Fruit fly (Drosophila melanogaster): Measurements from ENCODE around the gene CG13833.

CG13833 gene

dm6 chr3R:23048089-23048689 lies 12.8 kb upstream of the CG13833 start, which contains the start of gene CG17121:
Gene CG17121, minus strand, starts transcription at chr3R:23048214.
- TF ChIP-seq CG14655 (GFP tag; optimal IDR thresholded peaks at IDR 0.05): no peak
- TF ChIP-seq fd96Ca (GFP tag; IDR thresholded peaks at IDR 0.05): peak; percentile 75
- TF ChIP-seq CG13204 (GFP tag; optimal IDR thresholded peaks at IDR 0.05): peak; percentile 45

DNA sequence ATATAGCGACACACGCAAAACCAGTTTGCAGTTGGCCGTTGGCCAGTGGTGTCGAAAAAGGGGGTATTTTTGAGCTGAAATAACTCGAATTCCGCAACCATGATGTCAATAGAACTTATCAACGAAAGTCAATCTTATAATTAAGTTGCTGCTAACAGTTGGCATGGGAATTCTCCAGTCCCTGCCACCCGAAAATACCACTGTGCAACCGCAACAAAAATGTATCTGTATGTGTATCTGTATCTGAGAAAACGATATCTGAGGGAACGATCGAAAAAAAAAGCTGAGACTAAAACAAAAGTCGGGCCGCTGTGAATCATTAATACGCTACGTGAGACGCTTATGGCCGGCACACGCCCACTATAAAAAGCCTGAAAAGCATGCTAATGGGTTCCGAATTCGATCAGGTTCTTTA lies 11.2 kb upstream of the CG13833 start:
- TF ChIP-seq CG10348 (GFP tag; IDR thresholded peaks at IDR 0.05): peak; percentile 36; the same call in 1 of the 2 replicates
- TF ChIP-seq CG17806 (tag; optimal IDR thresholded peaks at IDR 0.05): peak; percentile 85
- TF ChIP-seq CG8301 (tag; optimal IDR thresholded peaks at IDR 0.05): peak; percentile 66
- TF ChIP-seq CG34367 (tag; optimal IDR thresholded peaks at IDR 0.05): peak; percentile 84
- peak; percentile 88 for TF ChIP-seq Pif1A (GFP tag; optimal IDR thresholded peaks at IDR 0.05)
- TF ChIP-seq CG9948 (tag; optimal IDR thresholded peaks at IDR 0.05): peak; percentile 78
- TF ChIP-seq D1 (tag; optimal IDR thresholded peaks at IDR 0.05): peak; percentile 43
- peak; percentile 74 for TF ChIP-seq gl (tag; optimal IDR thresholded peaks at IDR 0.05)
- peak; percentile 90 for TF ChIP-seq CG4496 (GFP tag; IDR thresholded peaks at IDR 0.05)
- TF ChIP-seq CG14655 (GFP tag; optimal IDR thresholded peaks at IDR 0.05): peak; percentile 69
- TF ChIP-seq CG32121 (GFP tag; IDR thresholded peaks at IDR 0.05): peak; percentile 77
- peak; percentile 82 for TF ChIP-seq Ets98B (GFP tag; IDR thresholded peaks at IDR 0.05)
- TF ChIP-seq CG8159 (tag; optimal IDR thresholded peaks at IDR 0.05): peak; percentile 86
- peak; percentile 90 for TF ChIP-seq Pif1B (GFP tag; optimal IDR thresholded peaks at IDR 0.05)
- peak; percentile 87 for TF ChIP-seq Snoo (tag; optimal IDR thresholded peaks at IDR 0.05)
- peak; percentile 89 for TF ChIP-seq fd96Ca (GFP tag; IDR thresholded peaks at IDR 0.05)
- peak; percentile 90 for TF ChIP-seq CG15710 (tag; optimal IDR thresholded peaks at IDR 0.05)
- TF ChIP-seq rn (GFP tag; IDR thresholded peaks at IDR 0.05): peak; percentile 47; the same call in 1 of the 2 replicates
- peak; percentile 73 for TF ChIP-seq CG13204 (GFP tag; optimal IDR thresholded peaks at IDR 0.05)
- peak; percentile 71 for TF ChIP-seq EcR (GFP tag; optimal IDR thresholded peaks at IDR 0.05)
- TF ChIP-seq CG12605 (GFP tag; IDR thresholded peaks at IDR 0.05): no peak

dm6 chr3R:23043690-23044089 lies 8.3 kb upstream of the CG13833 start, which contains the start of gene CG13837:
Gene CG13837, plus strand, starts transcription at chr3R:23043990.
- TF ChIP-seq CG13204 (GFP tag; optimal IDR thresholded peaks at IDR 0.05): no peak
- no peak for TF ChIP-seq CG8159 (tag; optimal IDR thresholded peaks at IDR 0.05)
- no peak for TF ChIP-seq fd96Ca (GFP tag; IDR thresholded peaks at IDR 0.05)
- TF ChIP-seq EcR (GFP tag; optimal IDR thresholded peaks at IDR 0.05): no peak
- no peak for TF ChIP-seq CG14655 (GFP tag; optimal IDR thresholded peaks at IDR 0.05)
- no peak for TF ChIP-seq CG12605 (GFP tag; IDR thresholded peaks at IDR 0.05)
- no peak for TF ChIP-seq CG9948 (tag; optimal IDR thresholded peaks at IDR 0.05)
- no peak for TF ChIP-seq CG17806 (tag; optimal IDR thresholded peaks at IDR 0.05)
- no peak for TF ChIP-seq CG4496 (GFP tag; IDR thresholded peaks at IDR 0.05)
- TF ChIP-seq Ets98B (GFP tag; IDR thresholded peaks at IDR 0.05): no peak
- TF ChIP-seq CG10348 (GFP tag; IDR thresholded peaks at IDR 0.05): no peak
- TF ChIP-seq D1 (tag; optimal IDR thresholded peaks at IDR 0.05): no peak
- TF ChIP-seq CG15710 (tag; optimal IDR thresholded peaks at IDR 0.05): no peak
- TF ChIP-seq CG32121 (GFP tag; IDR thresholded peaks at IDR 0.05): no peak

DNA sequence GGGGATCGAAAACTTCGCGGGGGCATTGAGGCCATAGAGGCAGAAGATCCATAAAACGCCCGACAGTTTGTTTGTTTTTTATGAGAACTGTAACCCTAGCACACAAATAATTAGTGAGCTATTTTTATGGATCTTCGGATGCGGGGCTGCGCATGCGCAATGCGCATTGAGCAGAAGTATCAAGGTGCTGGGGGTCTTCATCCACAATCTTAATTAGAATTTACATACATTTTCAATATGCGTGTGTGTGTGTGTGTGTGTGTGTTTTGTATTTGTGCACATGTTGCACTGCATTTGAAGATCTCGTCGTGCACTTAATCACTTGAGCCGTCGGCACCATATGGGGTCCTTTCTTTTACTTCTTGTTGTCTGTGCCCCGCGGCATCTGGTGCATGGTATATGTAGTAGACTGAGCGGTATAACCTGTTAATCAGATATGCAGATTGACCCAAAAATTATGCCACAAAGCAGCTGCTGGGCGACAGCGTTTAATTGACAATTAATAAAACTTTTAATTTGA lies 7.4 kb upstream of the CG13833 start:
- TF ChIP-seq CG4496 (GFP tag; IDR thresholded peaks at IDR 0.05) (no peak), EcR (GFP tag; optimal IDR thresholded peaks at IDR 0.05) (no peak), gl (tag; optimal IDR thresholded peaks at IDR 0.05) (no peak), Pif1A (GFP tag; optimal IDR thresholded peaks at IDR 0.05) (no peak)

DNA sequence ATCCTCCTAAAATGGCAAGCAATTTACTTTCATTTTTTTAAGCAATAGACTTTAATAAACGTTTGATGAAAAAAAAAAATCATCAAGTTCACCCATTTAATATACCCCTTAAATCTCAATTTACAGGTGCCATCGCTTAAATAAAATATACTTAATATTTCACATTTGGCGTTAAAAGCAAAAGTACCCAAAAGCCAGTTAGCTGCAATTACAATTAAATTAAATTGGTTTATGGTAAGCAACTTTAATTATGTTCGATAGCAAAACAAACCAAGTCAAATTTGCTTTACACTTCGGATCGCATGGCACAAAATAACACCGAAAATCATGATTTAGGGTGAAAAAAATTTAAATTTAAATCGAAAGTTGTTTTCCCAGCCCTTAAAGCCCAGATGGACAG lies 6.6 kb upstream of the CG13833 start, which contains the start of gene CG13838:
Gene CG13838, plus strand, starts transcription at position 301 of the 400 bp plus-strand sequence.
- TF ChIP-seq CG4496 (GFP tag; IDR thresholded peaks at IDR 0.05) (no peak), EcR (GFP tag; optimal IDR thresholded peaks at IDR 0.05) (no peak), Snoo (tag; optimal IDR thresholded peaks at IDR 0.05) (no peak), Pif1A (GFP tag; optimal IDR thresholded peaks at IDR 0.05) (no peak), CG34367 (tag; optimal IDR thresholded peaks at IDR 0.05) (no peak), Ets98B (GFP tag; IDR thresholded peaks at IDR 0.05) (no peak), gl (tag; optimal IDR thresholded peaks at IDR 0.05) (no peak), CG13204 (GFP tag; optimal IDR thresholded peaks at IDR 0.05) (no peak), CG12605 (GFP tag; IDR thresholded peaks at IDR 0.05) (no peak), CG15710 (tag; optimal IDR thresholded peaks at IDR 0.05) (no peak), CG10348 (GFP tag; IDR thresholded peaks at IDR 0.05) (no peak), CG32121 (GFP tag; IDR thresholded peaks at IDR 0.05) (no peak), CG9948 (tag; optimal IDR thresholded peaks at IDR 0.05) (no peak), CG17806 (tag; optimal IDR thresholded peaks at IDR 0.05) (no peak), CG14655 (GFP tag; optimal IDR thresholded peaks at IDR 0.05) (no peak)

DNA sequence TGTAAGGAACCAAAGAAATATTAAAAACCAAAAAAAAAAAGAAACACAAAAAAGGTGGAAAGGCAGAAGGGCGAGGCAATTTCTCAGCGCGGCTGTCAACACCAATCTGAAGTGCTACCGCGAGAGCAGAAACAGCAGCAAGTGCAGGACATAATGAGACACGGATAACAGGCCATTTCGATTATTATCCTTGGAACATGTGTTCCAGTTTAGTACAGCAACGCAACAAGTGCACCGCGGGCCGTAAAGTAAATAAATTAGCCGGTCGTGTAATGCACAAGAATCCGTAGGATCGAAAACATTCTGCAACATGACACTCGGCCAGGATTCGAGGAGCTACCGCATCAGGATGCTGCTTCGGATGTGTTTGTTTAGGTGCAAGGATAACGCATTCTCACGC lies 2.7 kb upstream of the CG13833 start:
- TF ChIP-seq CG9948 (tag; optimal IDR thresholded peaks at IDR 0.05): no peak

DNA sequence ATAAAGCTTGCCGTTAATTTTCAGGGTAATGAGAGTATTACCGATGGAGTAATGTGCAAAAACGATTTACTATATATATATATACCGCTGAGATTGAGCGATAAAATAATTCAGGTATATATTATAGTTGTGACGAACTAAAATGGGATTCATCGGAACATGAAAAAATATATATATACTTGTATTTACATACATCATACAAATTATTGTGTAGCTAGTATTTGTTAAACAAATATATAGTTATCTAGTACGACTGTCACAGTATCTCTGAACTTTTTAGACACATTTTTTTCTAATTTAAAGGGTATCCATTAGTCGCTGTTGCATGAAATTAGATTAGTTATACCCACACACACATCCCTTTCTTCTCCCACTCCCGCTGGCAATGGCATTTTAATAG lies 958 bp upstream of the CG13833 start:
- TF ChIP-seq Pif1B (GFP tag; optimal IDR thresholded peaks at IDR 0.05) (no peak), Ets98B (GFP tag; IDR thresholded peaks at IDR 0.05) (no peak)
